Worm (Caenorhabditis elegans) whole organism, late embryonic: ENCODE measurements around the gene C05G5.3.

ENCODE experiments used
- ceh-30 ChIP-seq: fragments of 150-350 bp; optimal IDR thresholded peaks from 2 replicates; lab custom pipeline; 2014; ENCODE audit warnings: missing biosample characterization, missing genetic modification characterization
- ceh-9 ChIP-seq: sonication (generic microtip); optimal IDR thresholded peaks from 2 replicates; lab custom pipeline; 2016; ENCODE audit warnings: mild to moderate bottlenecking, missing genetic modification characterization, inconsistent platforms, missing compliant biosample characterization
- dve-1 ChIP-seq: sonication (generic microtip); optimal IDR thresholded peaks from 2 replicates; lab custom pipeline; 2017; ENCODE audit warnings: antibody characterized with exemption, mild to moderate bottlenecking, missing genetic modification characterization, missing compliant biosample characterization
- hlh-6 ChIP-seq: sonication (generic microtip); optimal IDR thresholded peaks from 2 replicates; lab custom pipeline; 2016; ENCODE audit warnings: missing genotype, missing genetic modification characterization, missing compliant biosample characterization
- madf-2 ChIP-seq: sonication (generic microtip); optimal IDR thresholded peaks from 2 replicates; lab custom pipeline; 2017; ENCODE audit warnings: missing genetic modification characterization, missing compliant biosample characterization
- unc-86 ChIP-seq: sonication (generic microtip); optimal IDR thresholded peaks from 2 replicates; lab custom pipeline; 2016; ENCODE audit warnings: missing genetic modification characterization, missing compliant biosample characterization

DNA sequence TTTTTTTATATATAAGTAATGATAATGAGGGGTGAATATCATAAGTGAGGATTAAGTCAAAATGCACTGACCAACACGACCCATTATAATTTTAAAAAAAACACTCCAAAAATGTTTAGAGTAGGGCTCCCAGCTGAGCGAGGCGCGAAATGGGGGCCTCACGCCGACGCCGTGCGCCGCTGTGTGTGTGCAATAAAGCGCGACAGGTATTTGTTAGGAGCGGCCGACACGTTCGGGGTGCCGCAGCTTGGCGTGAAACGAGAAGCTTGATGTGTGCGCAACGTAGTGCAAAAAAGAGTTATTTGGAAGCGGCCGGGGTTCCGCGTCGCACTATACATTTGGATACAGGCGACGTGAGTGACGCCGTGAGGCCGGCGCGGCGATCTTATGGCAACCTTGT is 26.9 kb downstream of the C05G5.3 start:
- TF ChIP-seq madf-2 (tag; lab: Kevin White, UChicago) (no peak), ceh-9 (tag; lab: Kevin White, UChicago) (no peak), unc-86 (tag; lab: Kevin White, UChicago) (no peak), hlh-6 (no peak), ceh-30 (tag; lab: Kevin White, UChicago) (no peak), dve-1 (no peak)
